Fruit fly (Drosophila melanogaster) S2 (cell line): ENCODE results near the gene CG3323.

Source experiments
- CG8478 ChIP-seq: fragments of >200 bp; optimal IDR thresholded peaks from 2 replicates; lab custom pipeline; 2018
- CTCF ChIP-seq, 2 experiments: fragments of >200 bp; optimal IDR thresholded peaks; 2 replicates each; lab custom pipeline; 2018

dm6 chrX:5338435-5338834, 32.9 kb upstream of the CG3323 start:
- TF ChIP-seq CG8478 (lab: Kevin White, UChicago) = no peak
- TF ChIP-seq CTCF (optimal IDR thresholded peaks at IDR 0.05; lab: Kevin White, UChicago) = no peak
